Fruit fly (Drosophila melanogaster) ovary, adult (tissue): ENCODE measurements around the gene Fancm.
A peak's percentile ranks its signal among the peaks of the same experiment; 100 is the strongest.

ENCODE experiments used
- CG17801 ChIP-seq: fragments of 200-800 bp; optimal IDR thresholded peaks from 2 replicates; lab custom pipeline; 2019; ENCODE audit warnings: missing biosample characterization, mild to moderate bottlenecking, missing genetic modification characterization, moderate library complexity; ENCODE audit not compliant: partially characterized antibody

Fancm gene

DNA sequence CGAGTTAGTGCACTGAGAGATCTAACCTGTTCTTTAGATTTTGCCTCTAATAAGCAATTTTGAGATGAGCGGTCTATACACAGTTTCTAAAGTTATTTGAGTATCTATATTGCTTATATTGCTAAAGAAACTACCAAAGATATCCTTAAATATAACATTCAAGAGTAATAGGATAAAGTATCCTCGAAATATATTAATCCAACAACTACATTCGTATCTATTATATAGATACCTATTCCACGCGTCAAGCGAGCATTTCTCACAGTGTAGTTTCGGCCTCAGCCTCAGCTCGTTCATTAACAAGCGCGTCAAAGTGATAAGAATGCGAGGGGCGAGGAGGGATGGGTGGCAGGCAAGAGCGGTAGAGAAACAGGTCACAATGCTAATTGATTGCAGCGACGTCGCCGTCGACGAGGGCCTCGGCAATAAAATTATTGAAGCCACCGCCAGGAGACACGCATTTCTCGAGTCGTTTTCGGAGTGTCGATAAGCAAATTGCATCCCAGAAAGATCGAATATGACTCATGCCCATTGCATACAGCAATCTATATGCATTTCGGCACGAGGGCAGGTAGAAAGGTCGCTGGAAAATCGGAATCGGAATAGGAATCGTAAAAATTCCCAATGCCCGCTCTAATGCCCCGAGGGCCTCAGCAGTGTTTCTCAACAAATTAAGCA, 11.6 kb downstream of the Fancm start:
- TF ChIP-seq CG17801, result no peak

DNA sequence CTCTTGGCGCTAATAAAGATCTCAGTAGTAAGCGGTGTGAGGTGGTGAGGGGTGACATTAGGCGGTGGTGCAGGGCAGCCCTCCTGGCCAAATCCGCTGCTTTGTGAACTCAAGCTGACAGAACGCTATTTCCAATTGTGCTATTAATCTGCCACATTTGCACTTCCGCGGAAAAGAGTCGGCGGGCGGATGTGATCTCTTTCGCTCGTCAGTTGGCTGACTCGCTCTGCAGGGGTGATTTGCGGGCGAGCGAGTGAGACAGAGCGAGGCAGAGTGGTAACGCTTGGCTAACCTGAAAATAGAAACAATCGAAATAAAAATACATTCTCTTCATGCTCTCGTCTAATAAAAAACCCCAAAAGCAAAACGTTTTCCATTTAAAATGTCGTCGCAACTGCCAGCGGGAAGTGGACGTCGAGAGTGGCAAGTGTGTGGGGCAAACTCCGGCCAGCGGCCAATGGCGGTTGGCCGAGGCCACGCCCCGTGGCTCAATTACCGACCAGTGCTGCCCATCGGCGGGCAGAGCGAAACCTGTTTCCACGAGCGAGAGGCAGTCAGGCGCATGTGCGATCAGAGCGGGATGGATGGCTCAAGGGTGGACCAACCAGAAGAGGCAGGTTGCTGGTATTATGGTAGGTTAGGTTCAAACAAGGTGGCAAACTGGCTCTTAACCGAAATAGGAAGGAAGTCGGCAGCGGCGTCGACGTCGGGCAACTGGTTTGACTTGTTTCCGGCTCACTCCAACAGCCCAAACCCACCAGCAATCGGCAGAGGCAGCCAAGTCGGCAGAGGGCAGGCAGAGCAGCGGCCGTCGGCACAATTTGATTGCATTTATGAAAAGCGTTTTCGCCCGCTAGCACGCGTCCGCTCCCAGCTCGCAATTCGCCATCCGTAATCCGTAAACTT, 17.3 kb downstream of the Fancm start, which contains the start of gene C15:
C15 (plus strand) TSS at position 856 of the 906 bp plus-strand sequence.
- no peak for TF ChIP-seq CG17801

DNA sequence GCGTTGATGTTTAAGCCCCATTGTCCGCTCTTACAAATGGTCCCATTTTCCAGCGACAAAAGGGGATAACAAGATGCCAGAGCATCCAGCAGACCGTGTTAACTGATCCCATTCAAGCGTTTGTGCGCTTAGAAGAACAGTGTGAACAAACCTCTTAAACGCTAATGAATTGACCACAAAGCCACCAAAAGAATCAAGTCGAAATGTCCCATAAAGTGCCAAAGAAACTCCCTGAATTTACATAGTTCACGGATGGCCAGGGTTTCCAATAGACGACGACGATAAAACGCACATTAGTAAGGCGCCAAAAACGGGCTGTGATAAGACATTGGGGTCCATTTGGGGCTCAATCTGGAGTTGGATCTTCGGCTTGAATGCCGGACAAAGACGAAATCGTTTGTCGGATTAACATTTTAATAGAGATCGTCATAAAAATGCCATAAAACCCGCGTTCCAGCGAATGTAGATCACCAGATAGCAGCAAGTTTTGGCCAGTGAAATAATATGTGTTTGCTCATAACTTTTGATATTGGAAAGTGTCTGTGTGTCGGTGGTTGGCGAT, 19.2 kb downstream of the Fancm start:
- TF ChIP-seq CG17801, result no peak

- TF ChIP-seq CG17801, result no peak
These were observed 24.1 kb downstream of the Fancm start for dm6 chr3R:21506270-21506669.

dm6 chr3R:21510999-21511398, 28.9 kb downstream of the Fancm start:
- no peak for TF ChIP-seq CG17801

- TF ChIP-seq CG17801, result peak; percentile 88
These were observed 38.1 kb downstream of the Fancm start for dm6 chr3R:21520183-21520582.

DNA sequence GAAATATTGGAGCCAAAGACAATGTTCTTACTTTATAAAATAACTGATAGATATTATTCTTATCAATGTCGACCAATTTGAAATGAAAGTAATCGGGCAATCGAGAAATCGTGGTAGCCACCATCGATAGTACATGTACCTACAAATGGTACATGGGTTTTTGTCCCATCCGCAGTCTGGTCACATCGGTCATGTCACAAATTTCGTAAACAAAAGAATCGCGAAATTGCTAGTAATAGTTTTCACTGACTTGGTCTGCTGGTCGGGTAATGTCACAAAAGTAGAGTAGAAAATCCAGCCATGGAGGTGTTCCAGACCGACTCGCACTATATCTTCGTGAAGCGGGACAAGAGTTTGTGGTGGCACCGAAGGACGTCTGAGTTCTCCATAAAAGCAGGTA, 38.6 kb downstream of the Fancm start, which contains the start of gene sp3:
sp3 (plus strand) TSS at position 173 of the 400 bp plus-strand sequence.
- peak; percentile 2 for TF ChIP-seq CG17801

DNA sequence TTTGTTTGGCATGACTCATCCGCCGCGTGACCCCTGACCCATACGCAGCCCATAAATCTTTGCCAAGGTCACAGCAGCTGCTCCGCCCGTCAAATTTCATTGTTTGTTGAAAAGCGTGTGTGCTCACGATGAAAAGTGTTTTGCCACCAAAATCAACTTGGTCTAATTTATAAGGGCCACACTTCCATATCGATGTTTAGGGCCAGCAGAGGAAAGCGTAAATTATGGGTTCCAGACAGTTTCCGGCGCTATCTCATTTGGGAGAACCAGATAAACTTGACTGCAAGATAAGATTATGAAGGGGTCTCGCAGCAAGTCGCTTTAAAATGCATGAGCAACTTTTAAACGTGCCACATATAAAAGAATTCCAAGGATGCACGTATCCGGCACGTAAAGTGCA, 39.7 kb downstream of the Fancm start:
- TF ChIP-seq CG17801, result no peak

- no peak for TF ChIP-seq CG17801
These were observed 42.4 kb downstream of the Fancm start for dm6 chr3R:21524574-21524973.

- no peak for TF ChIP-seq CG17801
These were observed 46.4 kb downstream of the Fancm start for dm6 chr3R:21528529-21528928.

DNA sequence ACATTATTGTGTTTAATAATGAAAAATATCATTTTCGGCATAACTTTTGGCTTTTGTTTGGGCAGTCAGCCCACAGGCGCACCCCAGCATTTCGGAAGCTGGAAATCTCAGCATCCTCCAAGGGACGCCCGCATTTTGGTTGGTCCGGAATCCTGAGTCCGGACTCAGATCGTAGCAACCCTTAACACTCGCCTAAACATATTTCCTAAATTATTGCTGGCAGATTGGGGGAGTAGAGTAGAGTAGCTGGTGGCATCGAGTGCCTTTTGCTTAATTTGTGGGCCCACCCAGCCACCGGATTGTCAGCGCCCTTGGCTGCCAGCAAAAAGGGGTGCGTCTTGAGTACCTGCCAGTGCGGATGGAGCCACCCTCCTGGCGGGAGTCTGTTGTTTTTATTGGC, 52.1 kb downstream of the Fancm start:
- TF ChIP-seq CG17801, result no peak

DNA sequence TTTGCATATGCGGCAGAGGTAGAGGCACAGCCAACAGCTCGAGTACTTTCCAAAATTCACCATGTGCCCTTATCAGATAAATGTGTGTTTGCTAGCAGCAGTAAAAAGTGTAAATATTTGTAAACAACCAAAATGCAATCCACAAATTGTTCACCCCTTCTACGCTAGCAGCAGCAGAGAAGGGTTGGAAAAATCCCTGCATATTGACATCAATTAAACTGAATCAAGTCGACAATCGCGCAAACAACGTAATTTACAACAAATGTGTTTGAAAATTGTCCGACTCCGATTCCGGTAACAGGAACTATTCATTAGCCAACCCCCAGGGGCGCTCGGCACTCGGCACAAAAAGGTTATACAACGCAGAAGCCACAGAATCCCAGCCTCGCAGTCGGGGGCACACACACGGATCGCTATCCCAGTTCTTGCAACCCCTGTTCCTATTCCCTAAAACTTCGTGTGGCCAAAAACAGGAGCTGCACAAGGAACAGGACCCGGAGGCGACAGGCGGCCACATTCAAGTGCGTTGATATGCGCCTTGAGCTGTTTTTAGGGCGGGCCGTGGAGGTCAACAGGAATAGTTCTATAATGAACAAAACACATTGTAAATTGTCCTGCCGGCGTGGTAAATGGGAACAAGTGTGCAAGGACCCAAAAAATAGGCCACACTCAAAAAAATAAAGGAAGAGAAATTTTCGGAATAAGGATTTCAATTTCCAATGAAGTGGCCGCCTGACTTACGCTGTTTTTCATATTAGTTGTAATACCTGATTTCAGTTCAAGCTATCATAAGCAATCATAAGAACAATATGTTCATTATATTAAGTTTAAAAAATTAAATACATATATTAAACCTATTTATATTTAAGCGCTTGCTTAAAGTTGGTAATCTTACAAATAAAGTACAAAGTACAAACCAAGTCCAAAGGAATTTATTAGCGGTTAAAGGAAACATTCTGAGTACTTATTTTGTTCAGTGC, 52.9 kb downstream of the Fancm start:
- TF ChIP-seq CG17801, result no peak
